Fruit fly (Drosophila melanogaster): ENCODE results near the gene CG31937.
A peak's percentile ranks its signal among the peaks of the same experiment; 100 is the strongest.

Gene CG31937

dm6 chr2L:1723135-1723936 is 6.4 kb upstream of the CG31937 start:
- TF ChIP-seq ash1 (GFP tag; optimal IDR thresholded peaks at IDR 0.05) (no peak), CG17802 (tag; optimal IDR thresholded peaks at IDR 0.05) (peak; percentile 10), CG10959 (GFP tag; IDR thresholded peaks at IDR 0.05) (no peak), Hr78 (GFP tag; optimal IDR thresholded peaks at IDR 0.05) (no peak), sim (GFP tag; IDR thresholded peaks at IDR 0.05) (no peak), CG14441 (GFP tag; IDR thresholded peaks at IDR 0.05) (0 out of 2 replicates have a peak, but pooled peaks have one; percentile 20), Awh (GFP tag; IDR thresholded peaks at IDR 0.05) (0 out of 2 replicates have a peak, but pooled peaks have one; percentile 5), sr (GFP tag; IDR thresholded peaks at IDR 0.05) (no peak), nmo (GFP tag; optimal IDR thresholded peaks at IDR 0.05) (no peak), CG3281 (GFP tag; optimal IDR thresholded peaks at IDR 0.05) (no peak), CG4328 (GFP tag; optimal IDR thresholded peaks at IDR 0.05) (peak; percentile 23), CG2712 (tag; optimal IDR thresholded peaks at IDR 0.05) (peak; percentile 24), ewg (GFP tag; optimal IDR thresholded peaks at IDR 0.05) (no peak), CG4282 (GFP tag; optimal IDR thresholded peaks at IDR 0.05) (no peak), CHES-1-like (GFP tag; optimal IDR thresholded peaks at IDR 0.05) (no peak), CG32532 (GFP tag; IDR thresholded peaks at IDR 0.05) (peak; percentile 15; the same call in 1 of the 2 replicates), CG15601 (tag; optimal IDR thresholded peaks at IDR 0.05) (peak; percentile 65), gt (GFP tag; IDR thresholded peaks at IDR 0.05) (no peak), HLH4C (GFP tag; IDR thresholded peaks at IDR 0.05; ENCODE audit: partially characterized antibody) (no peak), CG2116 (GFP tag; optimal IDR thresholded peaks at IDR 0.05) (no peak), CG8281 (tag; optimal IDR thresholded peaks at IDR 0.05) (no peak), Med (GFP tag) (peak; percentile 74), Hr39 (optimal IDR thresholded peaks at IDR 0.05) (no peak), CG30020 (tag; optimal IDR thresholded peaks at IDR 0.05) (no peak), Antp (GFP tag; optimal IDR thresholded peaks at IDR 0.05) (no peak), esg (GFP tag; conservative IDR thresholded peaks at IDR 0.05) (no peak), CG33213 (GFP tag; optimal IDR thresholded peaks at IDR 0.05) (no peak), Jarid2 (GFP tag; optimal IDR thresholded peaks at IDR 0.05) (no peak), CG2129 (GFP tag; IDR thresholded peaks at IDR 0.05; ENCODE audit: partially characterized antibody) (no peak), sisA (GFP tag; IDR thresholded peaks at IDR 0.05) (no peak), Stat92E (GFP tag; optimal IDR thresholded peaks at IDR 0.05) (peak in 1 of 3 experiments; percentile 11), ind (GFP tag; optimal IDR thresholded peaks at IDR 0.05) (peak; percentile 1), tap (tag; optimal IDR thresholded peaks at IDR 0.05) (no peak), Camta (GFP tag; optimal IDR thresholded peaks at IDR 0.05) (no peak), CG10147 (GFP tag; optimal IDR thresholded peaks at IDR 0.05) (no peak), wek (GFP tag; optimal IDR thresholded peaks at IDR 0.05) (no peak), CG6683 (GFP tag; optimal IDR thresholded peaks at IDR 0.05) (no peak), B-H1 (GFP tag; IDR thresholded peaks at IDR 0.05) (no peak), klu (GFP tag; IDR thresholded peaks at IDR 0.05) (no peak), trem (tag; optimal IDR thresholded peaks at IDR 0.05) (no peak), CG42726 (GFP tag; IDR thresholded peaks at IDR 0.05; ENCODE audit: partially characterized antibody) (no peak), CG11695 (GFP tag; IDR thresholded peaks at IDR 0.05) (no peak), CG11085 (GFP tag; IDR thresholded peaks at IDR 0.05) (no peak), chif (GFP tag; optimal IDR thresholded peaks at IDR 0.05) (no peak), sqz (GFP tag; optimal IDR thresholded peaks at IDR 0.05) (no peak), CG34224 (GFP tag; IDR thresholded peaks at IDR 0.05; ENCODE audit: partially characterized antibody) (no peak), Ets65A (GFP tag) (no peak), Atf6 (GFP tag; IDR thresholded peaks at IDR 0.05) (no peak), gro (GFP tag; optimal IDR thresholded peaks at IDR 0.05) (no peak)

Data from whole organism, embryonic.